Worm (Caenorhabditis elegans) whole organism, early embryonic: ENCODE results near the gene gsp-2.

Experiments
- B0310.2 ChIP-seq: sonication (generic microtip); optimal IDR thresholded peaks from 2 replicates; lab custom pipeline; 2016; ENCODE audit warnings: mild to moderate bottlenecking, missing genetic modification characterization, missing compliant biosample characterization
- F13C5.2 ChIP-seq: sonication (generic microtip); optimal IDR thresholded peaks from 2 replicates; lab custom pipeline; 2017; ENCODE audit warnings: mild to moderate bottlenecking, missing genetic modification characterization, inconsistent platforms, missing compliant biosample characterization
- aly-1 ChIP-seq: sonication (generic microtip); optimal IDR thresholded peaks from 2 replicates; lab custom pipeline; 2016; ENCODE audit warnings: missing genetic modification characterization, missing compliant biosample characterization
- ama-1 ChIP-seq: fragments of 150-350 bp; optimal IDR thresholded peaks from 2 replicates; lab custom pipeline; 2014
- ceh-36 ChIP-seq: sonication (generic microtip); optimal IDR thresholded peaks from 2 replicates; lab custom pipeline; 2016; ENCODE audit warnings: missing genetic modification characterization, inconsistent platforms, missing compliant biosample characterization
- ets-7 ChIP-seq: sonication (generic microtip); optimal IDR thresholded peaks from 2 replicates; lab custom pipeline; 2016; ENCODE audit warnings: missing genotype, missing genetic modification characterization, missing compliant biosample characterization
- flt-1 ChIP-seq: fragments of 200-800 bp; sonication (Bioruptor generic); IDR thresholded peaks from 2 replicates; pipeline ENCODE4 v1.3.6; 2022; ENCODE audit warnings: missing genetic modification characterization, missing compliant biosample characterization
- hmg-4 ChIP-seq: fragments of 200-800 bp; sonication (Bioruptor generic); optimal IDR thresholded peaks from 2 replicates; lab custom pipeline; 2018; ENCODE audit warnings: mild to moderate bottlenecking, missing genetic modification characterization, missing compliant biosample characterization
- tbx-37 ChIP-seq: fragments of 200-800 bp; sonication (Bioruptor generic); conservative IDR thresholded peaks from 2 replicates; pipeline ENCODE4 v1.3.6; 2022; ENCODE audit warnings: missing genetic modification reagents, missing genetic modification characterization, missing compliant biosample characterization
- tra-4 ChIP-seq: sonication (generic microtip); optimal IDR thresholded peaks from 2 replicates; lab custom pipeline; 2017; ENCODE audit warnings: missing genetic modification characterization, missing compliant biosample characterization

- TF ChIP-seq tbx-37 (no peak), aly-1 (tag; lab: Kevin White, UChicago) (no peak), ets-7 (tag; lab: Kevin White, UChicago) (no peak), ama-1 (lab: Kevin White, UChicago) (no peak), flt-1 (no peak), F13C5.2 (tag; lab: Kevin White, UChicago) (no peak), hmg-4 (GFP tag; lab: Kevin White, UChicago) (no peak), ceh-36 (no peak), tra-4 (tag; lab: Kevin White, UChicago) (no peak), B0310.2 (tag; lab: Kevin White, UChicago) (no peak)
These were observed 19.0 kb upstream of the gsp-2 start for ce11 chrIII:7317354-7317753.
